Worm (Caenorhabditis elegans): Measurements from ENCODE around the gene cct-5.

The cct-5 gene

DNA sequence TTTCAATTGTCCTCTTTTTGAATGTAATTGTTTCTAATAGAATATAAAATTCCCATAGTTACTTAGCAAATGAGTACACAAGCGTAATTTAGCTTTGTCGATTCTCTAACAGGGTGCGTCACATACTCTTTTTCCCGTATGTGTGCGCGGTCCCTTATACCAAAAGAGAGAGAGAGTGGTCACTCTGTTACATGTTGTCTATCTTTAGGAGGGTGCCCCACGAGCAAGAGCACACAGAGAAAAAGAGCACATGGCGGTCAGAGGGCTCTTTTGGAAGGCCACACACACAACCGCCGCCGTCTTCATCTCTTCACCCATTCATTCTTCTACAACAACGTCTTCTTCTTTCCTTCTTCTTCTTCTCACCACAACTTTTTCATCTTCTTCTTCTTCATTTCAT, 6.0 kb upstream of the cct-5 start:
- no peak for TF ChIP-seq unc-62 (GFP tag; optimal IDR thresholded peaks at IDR 0.05)

DNA sequence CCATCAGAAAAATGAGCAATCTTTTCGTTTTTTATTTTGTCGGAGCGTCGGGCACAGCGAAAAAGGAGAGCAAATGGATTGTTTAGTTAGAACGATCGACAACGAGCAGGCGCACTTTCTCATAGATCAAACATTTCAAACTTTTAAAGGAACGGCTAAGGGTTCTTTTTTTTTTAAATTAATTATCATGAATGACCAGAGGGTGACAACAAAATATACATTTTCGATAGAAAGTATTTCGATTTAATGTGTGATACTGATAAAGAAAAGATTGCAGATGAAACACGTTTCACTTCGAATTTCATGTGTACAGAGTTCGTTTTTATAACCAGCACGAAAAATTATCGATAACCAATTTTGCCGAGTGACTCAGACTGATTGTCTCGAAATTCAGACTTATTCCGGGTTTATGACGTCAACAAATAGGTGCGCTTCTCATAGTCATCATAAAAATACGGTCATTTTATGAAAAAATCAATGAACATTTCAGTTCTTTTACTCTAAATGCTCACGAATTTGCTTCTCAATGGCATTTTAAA, 1.3 kb downstream of the cct-5 start:
- TF ChIP-seq unc-62 (GFP tag; optimal IDR thresholded peaks at IDR 0.05): no peak

DNA sequence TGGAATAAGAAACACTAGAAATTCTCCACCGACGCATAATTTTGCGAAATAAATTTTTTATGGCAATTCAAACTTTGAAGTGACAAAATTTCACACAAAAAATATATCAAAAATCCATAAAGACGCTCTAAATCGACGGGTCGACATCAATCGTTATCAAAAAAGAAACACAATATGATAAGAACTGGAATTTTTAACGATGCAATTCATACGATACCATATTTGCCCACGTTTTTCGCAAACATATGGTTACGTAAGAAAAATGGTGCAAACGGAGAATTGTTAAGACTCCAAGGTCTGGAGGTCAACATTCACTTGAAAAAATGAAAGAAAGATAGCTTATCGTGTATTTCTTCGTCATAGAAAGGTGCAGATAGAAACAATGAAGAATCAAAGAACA, 1.8 kb downstream of the cct-5 start:
- TF ChIP-seq unc-62 (GFP tag; optimal IDR thresholded peaks at IDR 0.05): no peak

DNA sequence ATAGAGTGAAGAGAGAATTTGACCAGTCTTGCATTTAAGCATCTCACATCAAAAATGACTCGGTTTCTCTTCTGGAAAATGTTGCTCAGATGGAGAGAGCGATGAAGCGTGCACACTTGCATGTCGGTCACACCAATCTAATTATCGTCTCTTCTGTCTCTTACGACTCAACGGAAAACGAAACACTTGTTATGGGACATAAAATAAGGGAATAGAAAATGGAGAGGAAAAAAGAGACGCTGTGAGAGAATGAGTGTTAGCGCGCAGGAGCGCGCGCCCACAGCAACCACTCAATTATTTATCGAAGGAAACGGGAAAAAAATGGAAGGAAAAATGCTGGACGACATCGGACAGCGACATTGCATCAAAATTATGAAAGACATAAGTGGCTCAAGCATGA, 2.2 kb downstream of the cct-5 start:
- no peak for TF ChIP-seq unc-62 (GFP tag; optimal IDR thresholded peaks at IDR 0.05)

DNA sequence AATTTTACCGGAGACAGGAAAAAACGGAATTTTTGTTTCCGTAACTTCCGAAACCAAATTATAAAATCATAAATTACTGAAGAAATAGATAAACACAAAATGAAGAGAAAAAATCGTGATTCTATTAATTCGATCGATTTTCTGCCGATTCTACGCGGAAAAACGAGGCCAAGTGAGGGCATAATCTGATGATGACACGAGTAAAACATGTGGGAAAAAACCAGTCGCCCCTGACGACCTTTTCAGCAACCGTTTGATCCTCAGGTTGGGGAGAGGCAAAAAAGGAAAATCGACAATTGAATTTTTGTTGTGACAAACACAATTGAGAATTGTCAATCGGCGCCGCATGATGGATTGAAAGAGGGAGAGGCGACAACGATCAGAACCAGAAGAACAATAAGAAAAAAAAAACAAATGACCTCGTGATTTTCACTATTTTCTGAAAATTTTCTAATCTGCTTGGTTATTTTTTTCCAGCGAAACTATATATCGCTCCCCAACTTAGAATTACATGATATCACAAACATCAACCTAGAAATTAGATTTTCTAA, 2.9 kb downstream of the cct-5 start:
- TF ChIP-seq unc-62 (GFP tag; optimal IDR thresholded peaks at IDR 0.05): no peak

DNA sequence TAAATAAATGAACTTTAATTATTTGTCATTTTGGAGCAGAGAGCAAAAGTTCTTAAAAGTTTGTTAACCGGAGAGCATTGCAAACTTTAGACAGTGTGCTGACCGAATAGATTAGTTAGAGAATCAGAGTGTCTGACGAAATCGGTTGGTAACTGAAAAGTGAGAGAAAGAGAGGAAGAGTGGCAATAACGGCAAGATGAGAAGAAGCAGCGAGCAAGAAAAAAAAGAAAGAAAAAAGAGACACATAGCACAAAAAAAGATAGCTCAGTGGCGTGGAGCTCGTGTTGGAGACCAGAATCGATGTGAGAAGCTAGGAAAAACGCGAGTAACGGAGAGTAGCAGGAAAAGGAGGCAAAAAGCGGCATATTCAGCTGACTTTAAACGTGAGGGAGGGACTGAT, 3.6 kb downstream of the cct-5 start:
- TF ChIP-seq unc-62 (GFP tag; optimal IDR thresholded peaks at IDR 0.05): no peak

DNA sequence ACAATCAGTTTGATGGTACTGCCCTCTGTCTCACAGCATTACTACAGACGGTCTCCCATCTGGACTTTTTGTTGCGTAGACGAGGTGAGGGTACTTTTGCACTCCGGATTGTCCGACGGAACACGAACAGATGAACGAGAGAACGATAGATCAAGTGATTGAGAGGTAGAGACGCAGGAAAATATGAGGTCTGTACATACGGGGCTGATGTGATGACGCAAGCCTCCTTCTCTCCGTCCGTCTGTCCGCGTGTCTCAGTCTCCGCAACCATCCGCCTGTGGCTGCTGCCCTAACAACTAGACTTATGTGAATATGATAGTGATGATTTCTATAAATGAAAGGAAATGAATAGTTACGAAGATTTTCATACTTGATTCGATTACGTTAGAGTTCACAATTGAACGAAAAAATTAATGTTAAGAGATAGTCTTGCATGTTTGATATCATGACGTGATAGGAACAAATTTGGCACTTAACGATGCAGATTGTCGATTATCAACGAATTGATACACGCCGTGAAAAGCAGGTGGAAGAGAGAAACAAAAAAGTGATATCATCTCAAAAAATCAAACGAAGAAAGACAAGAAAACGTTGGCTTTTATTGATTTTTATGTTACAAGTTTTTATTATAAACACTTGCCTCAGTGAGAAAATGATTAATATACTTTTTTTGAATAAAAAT, 5.2 kb downstream of the cct-5 start:
- no peak for TF ChIP-seq unc-62 (GFP tag; optimal IDR thresholded peaks at IDR 0.05)

DNA sequence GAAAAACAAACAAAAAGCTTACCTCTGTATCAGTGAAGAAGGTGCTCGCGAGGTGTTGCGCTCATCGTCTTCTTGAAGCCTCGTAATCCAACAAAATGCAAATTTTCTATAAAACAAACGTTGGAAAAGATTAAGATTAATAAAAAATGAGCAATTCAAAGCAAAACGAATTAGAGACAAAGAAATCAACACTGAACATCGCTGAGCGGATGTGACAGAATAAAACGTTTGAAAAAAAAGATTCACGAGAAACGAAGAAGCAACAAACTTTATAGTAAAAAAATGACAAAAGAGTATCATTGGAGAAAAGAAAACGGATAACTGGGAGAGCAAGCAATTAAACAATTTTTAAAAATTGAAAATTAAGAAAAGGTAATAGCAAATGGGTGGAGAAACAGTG, 9.0 kb downstream of the cct-5 start, which contains the start of the genes C07G2.5 and atf-7:
C07G2.5 (minus strand) TSS at position 101 of the 400 bp plus-strand sequence.
atf-7 (minus strand) TSS at position 108 of the 400 bp plus-strand sequence.
- TF ChIP-seq unc-62 (GFP tag; optimal IDR thresholded peaks at IDR 0.05): no peak

DNA sequence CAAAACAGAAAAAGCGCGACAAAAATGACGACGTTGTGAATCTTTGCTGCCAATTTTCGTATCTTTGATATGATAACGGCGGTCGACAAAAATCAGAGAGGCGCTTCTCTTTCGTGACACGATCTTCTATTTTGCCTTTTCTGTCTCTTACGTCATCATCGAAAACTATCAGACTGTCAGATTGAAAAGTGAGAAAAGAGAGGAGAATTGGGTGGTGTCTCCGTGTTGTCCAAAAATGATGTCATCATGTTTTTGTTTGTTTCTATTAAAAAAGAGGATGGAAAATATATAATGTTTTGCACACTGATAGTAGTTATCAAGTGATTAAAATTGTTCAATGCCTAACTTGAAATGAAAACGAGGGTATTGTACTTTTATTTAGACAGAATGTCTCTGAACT, 11.8 kb downstream of the cct-5 start:
- no peak for TF ChIP-seq unc-62 (GFP tag; optimal IDR thresholded peaks at IDR 0.05)

DNA sequence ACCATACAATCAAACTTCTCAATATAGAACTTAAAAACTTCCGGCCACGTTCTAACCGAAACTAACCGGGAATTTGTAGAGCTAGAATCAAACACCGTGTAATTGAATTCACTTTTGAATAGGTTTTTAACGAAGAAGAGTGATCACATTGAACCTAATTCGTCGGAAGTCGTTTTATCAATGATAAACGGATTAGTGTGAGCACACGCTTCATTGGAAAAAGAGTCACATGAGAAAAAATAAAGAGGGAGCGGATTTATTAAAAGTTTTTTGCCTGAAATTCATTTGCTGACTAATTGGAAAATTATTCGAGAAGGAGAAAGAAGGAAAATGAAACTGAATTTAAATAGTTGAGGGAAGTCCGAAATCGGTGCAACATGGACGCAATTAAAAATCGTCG, 12.2 kb downstream of the cct-5 start:
- TF ChIP-seq unc-62 (GFP tag; optimal IDR thresholded peaks at IDR 0.05): no peak

DNA sequence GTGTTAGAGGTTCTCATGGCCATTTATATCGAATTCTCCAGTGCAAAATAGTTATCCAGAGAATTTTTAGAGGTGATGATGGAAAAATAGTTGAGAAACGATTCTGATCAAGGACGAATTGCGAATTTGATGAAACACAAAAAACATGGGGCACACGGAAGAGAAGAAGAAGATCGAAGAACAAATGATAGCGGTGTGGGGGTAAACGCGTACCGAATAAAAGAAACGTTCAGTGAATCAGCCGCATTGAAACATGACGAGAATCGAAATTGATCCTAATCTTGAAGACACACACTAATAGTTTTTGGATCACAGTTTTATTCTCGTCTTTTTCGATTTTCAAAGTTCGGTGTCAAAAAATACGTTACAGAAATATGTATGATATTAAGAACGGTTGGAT, 12.7 kb downstream of the cct-5 start:
- no peak for TF ChIP-seq unc-62 (GFP tag; optimal IDR thresholded peaks at IDR 0.05)

DNA sequence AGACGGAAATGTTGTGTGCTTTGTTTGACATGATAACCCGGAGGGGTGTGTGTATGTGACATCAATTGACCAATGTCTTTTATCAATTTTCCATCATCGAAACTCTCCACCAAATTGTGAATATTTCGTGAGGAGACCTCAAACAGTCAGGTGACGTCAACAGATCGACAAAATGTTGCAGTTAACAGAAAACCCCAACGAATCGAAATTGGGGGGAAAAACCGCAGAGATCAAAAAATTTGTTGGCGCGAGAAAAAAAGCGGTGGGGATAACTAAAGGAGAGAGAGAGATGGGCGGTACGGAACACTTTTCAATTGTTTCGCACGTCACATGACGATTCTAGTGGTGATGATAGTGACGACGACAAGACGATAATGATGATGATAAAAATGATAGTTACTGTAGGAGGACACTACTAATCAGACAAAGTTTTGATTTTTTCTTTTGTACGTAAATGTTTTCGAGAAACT, 13.3 kb downstream of the cct-5 start:
- TF ChIP-seq unc-62 (GFP tag; optimal IDR thresholded peaks at IDR 0.05): no peak

DNA sequence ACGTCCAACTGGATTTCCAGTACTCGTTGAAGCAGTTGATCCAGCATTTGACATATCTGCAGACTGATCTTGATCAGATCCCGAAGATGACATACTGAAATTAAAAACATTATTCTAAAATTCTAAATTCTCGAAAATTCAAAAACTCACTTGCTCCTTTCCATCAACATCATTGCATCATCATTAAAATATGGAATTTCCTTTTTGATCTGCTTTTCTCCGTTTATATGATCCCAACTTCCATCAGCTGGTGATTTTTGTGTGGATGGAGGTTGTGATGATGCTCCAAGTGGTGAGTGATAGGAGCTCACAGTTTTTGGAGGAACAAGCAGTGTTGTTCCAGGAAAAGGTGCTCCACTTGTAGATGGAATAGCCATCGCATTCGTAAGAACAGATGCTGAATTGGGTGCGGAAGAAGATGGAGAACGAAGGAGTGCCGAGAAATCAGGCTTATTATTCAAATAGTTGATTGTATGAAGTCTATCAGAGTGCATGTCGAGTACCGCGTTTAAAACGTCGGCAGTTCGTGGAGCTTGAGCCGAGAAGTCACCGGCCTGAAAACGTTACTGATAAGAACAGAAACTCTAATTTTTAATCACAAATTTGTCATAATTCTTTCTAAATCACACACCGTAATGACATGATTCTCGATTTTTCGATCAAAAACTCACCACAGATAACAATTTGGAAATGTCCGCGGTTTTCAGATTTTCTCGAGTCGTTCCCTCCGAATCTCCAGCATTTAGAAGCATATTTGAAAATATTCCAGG, 14.7 kb downstream of the cct-5 start:
- no peak for TF ChIP-seq unc-62 (GFP tag; optimal IDR thresholded peaks at IDR 0.05)

DNA sequence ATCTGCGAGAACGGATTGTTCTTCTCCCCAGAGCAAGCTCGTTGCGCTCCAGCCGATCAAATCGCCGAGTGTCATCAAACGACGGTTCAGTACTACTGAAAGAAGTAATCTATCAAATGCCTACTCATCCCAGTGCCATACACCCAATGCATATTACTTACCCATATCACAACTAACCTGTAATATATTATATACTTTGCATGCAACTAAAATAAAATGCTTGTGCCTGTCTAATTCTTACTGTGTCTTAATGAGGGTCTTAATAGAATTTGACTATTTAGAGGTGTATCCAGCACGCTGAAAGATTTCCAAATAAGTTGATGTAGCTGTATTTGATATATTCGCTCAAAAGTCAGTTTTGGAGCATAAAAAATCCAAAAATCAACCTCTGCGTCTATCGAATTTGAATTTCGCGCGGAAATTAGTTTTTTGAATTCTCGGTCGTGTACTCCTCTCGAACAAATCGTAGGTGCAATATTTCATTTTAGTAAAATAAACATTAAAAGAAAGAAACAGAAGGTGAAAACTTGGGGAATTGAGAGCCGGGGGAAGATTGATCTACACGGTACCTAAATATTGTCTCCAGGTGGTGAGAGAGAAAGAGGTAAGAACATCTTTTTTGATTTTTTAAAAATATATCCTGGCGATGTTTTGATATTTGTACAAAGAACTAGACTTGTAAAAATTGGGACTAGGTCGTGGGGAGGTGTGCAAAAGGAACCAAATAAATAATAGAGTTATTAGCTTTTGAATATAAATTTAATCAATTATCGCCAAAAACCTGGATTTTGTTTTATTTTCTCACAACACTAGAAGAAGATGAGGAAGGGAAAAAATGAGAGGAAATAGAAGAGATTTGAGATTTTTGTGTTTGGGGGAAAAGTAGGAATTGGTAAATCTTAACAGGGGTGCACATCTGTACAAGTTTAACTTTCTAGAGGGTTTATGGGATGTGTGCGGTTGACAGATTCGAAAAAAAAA, 16.5 kb downstream of the cct-5 start:
- no peak for TF ChIP-seq unc-62 (GFP tag; optimal IDR thresholded peaks at IDR 0.05)

DNA sequence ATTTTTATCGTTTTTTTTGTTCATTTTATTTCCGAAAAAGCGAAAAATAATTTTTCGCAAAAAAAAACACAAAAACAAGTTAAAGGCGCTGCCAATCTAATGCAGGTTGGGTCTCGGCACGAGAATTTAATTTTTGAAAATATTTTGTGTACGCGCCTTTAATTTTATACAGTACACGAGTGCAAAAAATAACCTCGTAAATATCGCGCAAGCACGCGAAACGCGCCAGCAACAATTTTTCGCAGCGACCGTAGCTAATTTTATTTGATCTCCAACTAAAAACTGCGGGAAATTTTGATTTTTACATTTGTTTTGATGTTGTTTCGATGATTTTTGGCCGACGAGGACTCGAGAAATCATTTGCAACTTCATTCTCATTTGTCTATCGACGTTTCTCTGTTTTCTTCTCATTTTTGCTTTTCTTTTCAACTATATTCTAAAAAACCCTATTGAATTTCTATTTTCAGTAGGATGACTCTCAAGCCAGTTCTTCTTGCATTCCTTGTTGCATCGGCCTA, 19.0 kb downstream of the cct-5 start, which contains the start of gene cpg-1:
cpg-1 (plus strand) TSS at position 468 of the 518 bp plus-strand sequence.
- TF ChIP-seq unc-62 (GFP tag; optimal IDR thresholded peaks at IDR 0.05): no peak

Measured in whole organism, dauer.